Fruit fly (Drosophila melanogaster) whole organism, embryonic: Measurements from ENCODE around the gene CG18265.

Source experiments
- ATbp ChIP-seq: fragments of 200-800 bp; sonication (Bioruptor generic); optimal IDR thresholded peaks from 2 replicates; lab custom pipeline; 2017; ENCODE audit warnings: missing biosample characterization, mild to moderate bottlenecking, missing genetic modification characterization, missing genetic modification reagents
- C15 ChIP-seq: fragments of 200-800 bp; sonication (Bioruptor generic); IDR thresholded peaks from 3 replicates; pipeline ENCODE4 v1.3.6; 2022; ENCODE audit warnings: missing biosample characterization, missing genetic modification characterization
- CG10654 ChIP-seq: fragments of 200-800 bp; sonication (Bioruptor generic); optimal IDR thresholded peaks from 2 replicates; lab custom pipeline; 2016; ENCODE audit warnings: missing biosample characterization, missing genetic modification characterization
- CG17361 ChIP-seq: fragments of 200-800 bp; sonication (Bioruptor generic); IDR thresholded peaks from 3 replicates; pipeline ENCODE4 v1.3.6; 2022; ENCODE audit warnings: missing biosample characterization, missing genetic modification characterization
- CG18476 ChIP-seq: fragments of 200-800 bp; sonication (Bioruptor generic); optimal IDR thresholded peaks from 2 replicates; lab custom pipeline; 2016; ENCODE audit warnings: missing biosample characterization, mild to moderate bottlenecking, missing genetic modification characterization
- CG2678 ChIP-seq: fragments of 200-800 bp; sonication (Bioruptor generic); optimal IDR thresholded peaks from 3 replicates; lab custom pipeline; 2019; ENCODE audit warnings: missing biosample characterization, mild to moderate bottlenecking, missing genetic modification characterization, moderate library complexity
- CG30431 ChIP-seq: fragments of 200-800 bp; sonication (Bioruptor generic); optimal IDR thresholded peaks from 2 replicates; lab custom pipeline; 2017; ENCODE audit warnings: missing biosample characterization, missing genetic modification characterization
- CG3065 ChIP-seq: fragments of 200-800 bp; sonication (Bioruptor generic); optimal IDR thresholded peaks from 2 replicates; lab custom pipeline; 2016; ENCODE audit warnings: missing biosample characterization, missing genetic modification characterization
- CG32532 ChIP-seq: fragments of 200-800 bp; sonication (Bioruptor generic); IDR thresholded peaks from 2 replicates; pipeline ENCODE4 v1.3.6; 2022; ENCODE audit warnings: missing biosample characterization, missing genetic modification characterization
- CG3407 ChIP-seq: fragments of 200-800 bp; sonication (Bioruptor generic); optimal IDR thresholded peaks from 2 replicates; lab custom pipeline; 2018; ENCODE audit warnings: missing biosample characterization, mild to moderate bottlenecking, missing genetic modification characterization
- CG34422 ChIP-seq: fragments of 200-800 bp; sonication (Bioruptor generic); IDR thresholded peaks from 3 replicates; pipeline ENCODE4 v1.3.6; 2022; ENCODE audit warnings: missing biosample characterization, missing genetic modification characterization
- CG4328 ChIP-seq: fragments of 200-800 bp; sonication (Bioruptor generic); optimal IDR thresholded peaks from 3 replicates; lab custom pipeline; 2017; ENCODE audit warnings: missing biosample characterization, missing genetic modification reagents, missing genetic modification characterization
- CG4707 ChIP-seq: fragments of 200-800 bp; sonication (Bioruptor generic); optimal IDR thresholded peaks from 2 replicates; lab custom pipeline; 2018; ENCODE audit warnings: missing biosample characterization, mild to moderate bottlenecking, missing genetic modification characterization, moderate library complexity
- CG4820 ChIP-seq: fragments of 200-800 bp; sonication (Bioruptor generic); optimal IDR thresholded peaks from 3 replicates; lab custom pipeline; 2016; ENCODE audit warnings: missing biosample characterization, missing genetic modification characterization
- CG6765 ChIP-seq: fragments of 200-800 bp; sonication (Bioruptor generic); optimal IDR thresholded peaks from 3 replicates; lab custom pipeline; 2017; ENCODE audit warnings: missing biosample characterization, mild to moderate bottlenecking, missing genetic modification characterization
- CG6791 ChIP-seq: fragments of 200-800 bp; sonication (Bioruptor generic); IDR thresholded peaks from 3 replicates; pipeline ENCODE4 v1.3.6; 2022; ENCODE audit warnings: missing biosample characterization, missing genetic modification characterization; ENCODE audit not compliant: partially characterized antibody
- CG7556 ChIP-seq: fragments of 200-800 bp; sonication (Bioruptor generic); optimal IDR thresholded peaks from 2 replicates; lab custom pipeline; 2017; ENCODE audit warnings: missing biosample characterization, mild to moderate bottlenecking, missing genetic modification characterization
- CG8765 ChIP-seq: fragments of 200-800 bp; sonication (Bioruptor generic); IDR thresholded peaks from 2 replicates; pipeline ENCODE4 v1.3.6; 2022; ENCODE audit warnings: missing biosample characterization, missing genetic modification characterization
- CTCF ChIP-seq: fragments of 200-800 bp; sonication (Bioruptor generic); optimal IDR thresholded peaks from 2 replicates; lab custom pipeline; 2017; ENCODE audit warnings: missing biosample characterization, mild to moderate bottlenecking, missing genetic modification characterization, moderate library complexity
- Dek ChIP-seq: fragments of 200-800 bp; sonication (Bioruptor generic); optimal IDR thresholded peaks from 3 replicates; lab custom pipeline; 2019; ENCODE audit warnings: missing biosample characterization, mild to moderate bottlenecking, missing genetic modification characterization, moderate library complexity
- Dp ChIP-seq: fragments of 200-800 bp; sonication (Bioruptor generic); optimal IDR thresholded peaks from 2 replicates; lab custom pipeline; 2018; ENCODE audit warnings: missing biosample characterization, mild to moderate bottlenecking, missing genetic modification characterization, moderate library complexity
- Fer3 ChIP-seq: fragments of 200-800 bp; sonication (Bioruptor generic); optimal IDR thresholded peaks from 2 replicates; lab custom pipeline; 2018; ENCODE audit warnings: missing biosample characterization, mild to moderate bottlenecking, missing genetic modification characterization, moderate library complexity
- Gsc ChIP-seq: fragments of 200-800 bp; sonication (Bioruptor generic); IDR thresholded peaks from 2 replicates; pipeline ENCODE4 v1.3.6; 2022; ENCODE audit warnings: missing biosample characterization, missing genetic modification characterization
- Hand ChIP-seq: fragments of 200-800 bp; sonication (Bioruptor generic); optimal IDR thresholded peaks from 2 replicates; lab custom pipeline; 2017; ENCODE audit warnings: mild to moderate bottlenecking, missing biosample characterization, missing genetic modification reagents, missing genetic modification characterization
- Hr39 ChIP-seq: fragments of >200 bp; optimal IDR thresholded peaks from 2 replicates; lab custom pipeline; 2017
- Kr ChIP-seq: fragments of 200-800 bp; sonication (Bioruptor generic); optimal IDR thresholded peaks from 2 replicates; lab custom pipeline; 2017; ENCODE audit warnings: missing biosample characterization, mild to moderate bottlenecking, missing genetic modification characterization
- Lpt ChIP-seq: fragments of >200 bp; optimal IDR thresholded peaks from 2 replicates; lab custom pipeline; 2018; ENCODE audit warnings: missing biosample characterization, missing genetic modification characterization
- Myb ChIP-seq: fragments of 200-800 bp; sonication (Bioruptor generic); optimal IDR thresholded peaks from 2 replicates; lab custom pipeline; 2016; ENCODE audit warnings: missing biosample characterization, missing genetic modification characterization
- PHDP ChIP-seq: fragments of 200-800 bp; sonication (Bioruptor generic); optimal IDR thresholded peaks from 3 replicates; lab custom pipeline; 2018; ENCODE audit warnings: missing biosample characterization, mild to moderate bottlenecking, missing genetic modification characterization, moderate library complexity
- Side ChIP-seq: fragments of 200-800 bp; sonication (Bioruptor generic); optimal IDR thresholded peaks from 2 replicates; lab custom pipeline; 2016; ENCODE audit warnings: missing biosample characterization, missing genetic modification characterization
- Stat92E ChIP-seq, 3 experiments: fragments of >200 bp in 2 of 3; fragments of 200-800 bp in 1 of 3; sonication (Bioruptor generic) in 1 of 3; optimal IDR thresholded peaks; 2 replicates each; lab custom pipeline; 2017 to 2019; ENCODE audit warnings: missing biosample characterization in 3 of 3, missing genetic modification characterization in 3 of 3, mild to moderate bottlenecking in 1 of 3, moderate library complexity in 1 of 3
- ato ChIP-seq: fragments of 200-800 bp; sonication (Bioruptor generic); IDR thresholded peaks from 2 replicates; pipeline ENCODE4 v1.3.6; 2022; ENCODE audit warnings: missing biosample characterization, missing genetic modification characterization; ENCODE audit not compliant: partially characterized antibody
- cad ChIP-seq: fragments of >200 bp; optimal IDR thresholded peaks from 2 replicates; lab custom pipeline; 2017; ENCODE audit warnings: missing biosample characterization, missing genetic modification characterization
- caup ChIP-seq: fragments of 200-800 bp; sonication (Bioruptor generic); optimal IDR thresholded peaks from 3 replicates; lab custom pipeline; 2017; ENCODE audit warnings: missing biosample characterization, mild to moderate bottlenecking, missing genetic modification characterization, moderate library complexity; ENCODE audit not compliant: severe bottlenecking
- dysf ChIP-seq: fragments of 200-800 bp; sonication (Bioruptor generic); IDR thresholded peaks from 3 replicates; pipeline ENCODE4 v1.3.6; 2022; ENCODE audit warnings: missing biosample characterization, missing genetic modification characterization
- fd96Cb ChIP-seq: fragments of 200-800 bp; sonication (Bioruptor generic); optimal IDR thresholded peaks from 2 replicates; lab custom pipeline; 2018; ENCODE audit warnings: missing biosample characterization, mild to moderate bottlenecking, missing genetic modification characterization, moderate library complexity
- gro ChIP-seq: fragments of 200-800 bp; sonication (Bioruptor generic); optimal IDR thresholded peaks from 2 replicates; lab custom pipeline; 2016; ENCODE audit warnings: missing biosample characterization, missing genetic modification characterization
- ind ChIP-seq: fragments of 200-800 bp; sonication (Bioruptor generic); optimal IDR thresholded peaks from 3 replicates; lab custom pipeline; 2016; ENCODE audit warnings: missing biosample characterization, missing genetic modification characterization
- jigr1 ChIP-seq: fragments of 200-800 bp; sonication (Bioruptor generic); IDR thresholded peaks from 3 replicates; pipeline ENCODE4 v1.3.6; 2022; ENCODE audit warnings: missing biosample characterization, missing genetic modification characterization
- luna ChIP-seq: fragments of 200-800 bp; sonication (Bioruptor generic); optimal IDR thresholded peaks from 2 replicates; lab custom pipeline; 2016; ENCODE audit warnings: missing biosample characterization, missing genetic modification characterization
- maf-S ChIP-seq: fragments of 200-800 bp; sonication (Bioruptor generic); optimal IDR thresholded peaks from 2 replicates; lab custom pipeline; 2016; ENCODE audit warnings: missing biosample characterization, missing genetic modification characterization
- mam ChIP-seq: fragments of 200-800 bp; sonication (Bioruptor generic); optimal IDR thresholded peaks from 3 replicates; lab custom pipeline; 2016; ENCODE audit warnings: missing biosample characterization, missing genetic modification characterization
- nerfin-2 ChIP-seq: fragments of 200-800 bp; sonication (Bioruptor generic); IDR thresholded peaks from 2 replicates; pipeline ENCODE4 v1.3.6; 2022; ENCODE audit warnings: missing biosample characterization, missing genetic modification characterization; ENCODE audit not compliant: partially characterized antibody
- org-1 ChIP-seq: fragments of 200-800 bp; sonication (Bioruptor generic); optimal IDR thresholded peaks from 2 replicates; lab custom pipeline; 2017; ENCODE audit warnings: missing biosample characterization, missing genetic modification characterization
- pzg ChIP-seq: fragments of 200-800 bp; sonication (Bioruptor generic); optimal IDR thresholded peaks from 3 replicates; lab custom pipeline; 2018; ENCODE audit warnings: missing biosample characterization, mild to moderate bottlenecking, missing genetic modification characterization, moderate library complexity
- ranshi ChIP-seq: fragments of 200-800 bp; sonication (Bioruptor generic); IDR thresholded peaks from 2 replicates; pipeline ENCODE4 v1.3.6; 2022; ENCODE audit warnings: missing biosample characterization, missing genetic modification characterization
- scrt ChIP-seq: fragments of 200-800 bp; sonication (Bioruptor generic); optimal IDR thresholded peaks from 2 replicates; lab custom pipeline; 2018; ENCODE audit warnings: missing biosample characterization, mild to moderate bottlenecking, missing genetic modification characterization, moderate library complexity
- sens ChIP-seq: fragments of 200-800 bp; sonication (Bioruptor generic); peaks from one replicate; lab custom pipeline; 2016; ENCODE audit warnings: missing biosample characterization, missing genetic modification characterization
- tap ChIP-seq: fragments of 200-800 bp; optimal IDR thresholded peaks from 3 replicates; lab custom pipeline; 2019; ENCODE audit warnings: missing biosample characterization, mild to moderate bottlenecking, missing genetic modification characterization, moderate library complexity

Gene CG18265

DNA sequence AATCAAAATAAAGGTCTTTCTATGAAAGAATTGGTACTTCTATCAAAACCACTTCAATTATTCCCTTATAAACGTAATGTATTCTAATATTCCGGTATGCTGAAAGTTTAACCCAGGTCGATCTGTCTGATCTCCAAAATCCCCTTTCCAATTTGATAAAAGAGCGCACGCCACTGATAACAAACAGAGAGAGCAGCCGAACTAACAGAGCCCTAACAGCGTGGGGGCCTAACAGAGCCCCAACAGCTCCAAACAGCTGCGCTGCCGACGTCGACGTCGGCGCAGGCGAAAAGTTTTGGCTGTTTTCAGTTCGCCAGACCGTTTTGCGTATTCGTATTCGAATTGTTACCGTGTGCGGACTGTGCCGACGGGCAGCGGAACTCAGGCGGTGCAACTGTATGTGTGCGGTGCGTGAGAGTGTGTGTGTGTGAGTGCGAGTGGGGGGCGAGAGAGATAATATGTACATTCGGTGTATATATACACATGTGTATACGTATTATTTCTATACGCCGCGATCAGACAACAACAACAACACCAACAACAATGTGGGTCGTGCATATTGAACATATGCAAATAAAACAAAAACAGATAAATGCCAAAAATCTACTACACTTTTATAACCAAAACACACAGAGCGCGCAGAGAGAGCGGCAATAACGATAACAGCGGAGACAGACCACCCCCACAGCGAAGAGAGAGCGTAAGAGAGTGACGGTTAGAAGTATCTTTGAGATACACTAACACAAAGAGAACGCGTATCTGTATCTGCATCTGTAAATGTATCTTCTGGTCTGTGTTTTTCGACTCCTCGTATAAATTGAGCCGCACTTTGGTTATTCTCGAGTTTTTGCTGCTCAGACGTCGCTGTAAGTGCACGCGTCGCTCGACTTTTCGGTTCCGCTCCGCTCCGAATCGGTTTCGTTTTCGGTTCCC, 47.9 kb downstream of the CG18265 start, which contains the start of gene Oatp74D (continued):
- TF ChIP-seq CG4707 (GFP tag; lab: Kevin White, UChicago), result peak; percentile 56
- TF ChIP-seq CG6765, result peak; percentile 35
- no peak for TF ChIP-seq CG8765 (GFP tag; lab: Robert Waterston, UW)
- peak; percentile 88 for TF ChIP-seq sens (GFP tag; lab: Kevin White, UChicago)
- TF ChIP-seq Gsc, result no peak
- no peak for TF ChIP-seq tap (tag; lab: Kevin White, UChicago)
- TF ChIP-seq Fer3 (tag; lab: Kevin White, UChicago), result peak; percentile 23
- no peak for TF ChIP-seq ato (GFP tag; lab: Robert Waterston, UW)
- peak; percentile 63 for TF ChIP-seq caup (GFP tag; lab: Kevin White, UChicago)
- no peak for TF ChIP-seq cad
- peak; percentile 70 for TF ChIP-seq Hand (GFP tag; lab: Kevin White, UChicago)
- peak; percentile 40 for TF ChIP-seq ind (GFP tag; lab: Kevin White, UChicago)
- no peak for TF ChIP-seq CG10654 (GFP tag; lab: Kevin White, UChicago)
- no peak for TF ChIP-seq CG30431 (GFP tag; lab: Kevin White, UChicago)
- TF ChIP-seq dysf, result peak; percentile 9; the same call in 1 of the 3 replicates
- no peak for TF ChIP-seq Hr39 (lab: Kevin White, UChicago)
- TF ChIP-seq Lpt (GFP tag; lab: Kevin White, UChicago), result no peak
- TF ChIP-seq CG18476 (GFP tag; lab: Kevin White, UChicago), result no peak
- TF ChIP-seq maf-S, result no peak
- peak; percentile 38 for TF ChIP-seq CG7556 (GFP tag; lab: Kevin White, UChicago)
- peak; percentile 74 for TF ChIP-seq CG4328 (GFP tag; lab: Kevin White, UChicago)
- peak; percentile 31; the same call in 1 of the 2 replicates for TF ChIP-seq ranshi (GFP tag; lab: Robert Waterston, UW)
- no peak for TF ChIP-seq fd96Cb (tag; lab: Kevin White, UChicago)
- TF ChIP-seq PHDP (tag; lab: Kevin White, UChicago), result peak; percentile 8
- no peak for TF ChIP-seq Dp (GFP tag; lab: Kevin White, UChicago)
- TF ChIP-seq org-1, result peak; percentile 71
- no peak for TF ChIP-seq jigr1 (GFP tag; lab: Robert Waterston, UW)
- TF ChIP-seq Kr, result peak; percentile 87
- TF ChIP-seq Side (GFP tag; lab: Kevin White, UChicago), result peak; percentile 40
- TF ChIP-seq scrt (GFP tag; lab: Kevin White, UChicago), result peak; percentile 39
- no peak for TF ChIP-seq luna (GFP tag; lab: Kevin White, UChicago)
- peak; percentile 4 for TF ChIP-seq pzg (GFP tag; lab: Kevin White, UChicago)
- peak; percentile 17 for TF ChIP-seq Myb
- peak; percentile 32; the same call in 1 of the 3 replicates for TF ChIP-seq CG6791
- TF ChIP-seq CG32532 (GFP tag; lab: Robert Waterston, UW), result peak; percentile 69
- peak; percentile 81 for TF ChIP-seq ATbp (GFP tag; lab: Kevin White, UChicago)
- peak in 1 of 3 experiments; percentile 46 for TF ChIP-seq Stat92E (GFP tag; optimal IDR thresholded peaks at IDR 0.05; lab: Kevin White, UChicago)
- TF ChIP-seq gro (GFP tag; lab: Kevin White, UChicago), result peak; percentile 74
- no peak for TF ChIP-seq nerfin-2 (GFP tag; lab: Robert Waterston, UW)
- TF ChIP-seq C15, result no peak; the same call in 2 of the 3 replicates
- no peak for TF ChIP-seq Dek (tag; lab: Kevin White, UChicago)
- TF ChIP-seq CG17361 (GFP tag; lab: Robert Waterston, UW), result no peak; the same call in 2 of the 3 replicates
- TF ChIP-seq CTCF (GFP tag; lab: Kevin White, UChicago), result no peak
- TF ChIP-seq mam (GFP tag; lab: Kevin White, UChicago), result peak; percentile 64
- no peak for TF ChIP-seq CG4820 (GFP tag; lab: Kevin White, UChicago)
- peak; percentile 67 for TF ChIP-seq CG2678 (tag; lab: Kevin White, UChicago)
- TF ChIP-seq CG34422 (GFP tag; lab: Robert Waterston, UW), result peak; percentile 58; the same call in 1 of the 3 replicates
- peak; percentile 74 for TF ChIP-seq CG3407 (GFP tag; lab: Kevin White, UChicago)
- no peak for TF ChIP-seq CG3065 (GFP tag; lab: Kevin White, UChicago)
